Worm (Caenorhabditis elegans) whole organism, mixed stage, embryonic: ENCODE results near the gene rike-1.

Experiments used
- M03D4.4 ChIP-seq: sonication (generic microtip); optimal IDR thresholded peaks from 2 replicates; lab custom pipeline; 2017; ENCODE audit warnings: mild to moderate bottlenecking, missing genetic modification characterization, missing compliant biosample characterization
- bed-3 ChIP-seq: fragments of 200-800 bp; sonication (Bioruptor generic); optimal IDR thresholded peaks from 3 replicates; lab custom pipeline; 2018; ENCODE audit warnings: mild to moderate bottlenecking, missing genetic modification characterization, moderate library complexity, missing compliant biosample characterization
- blmp-1 ChIP-seq: fragments of 150-350 bp; optimal IDR thresholded peaks from 2 replicates; lab custom pipeline; 2014; ENCODE audit warnings: missing biosample characterization, missing genetic modification characterization
- ceh-39 ChIP-seq: fragments of 150-350 bp; optimal IDR thresholded peaks from 2 replicates; lab custom pipeline; 2014; ENCODE audit warnings: missing biosample characterization, missing genetic modification characterization
- ceh-43 ChIP-seq: fragments of 200-800 bp; sonication (Bioruptor generic); optimal IDR thresholded peaks from 2 replicates; lab custom pipeline; 2018; ENCODE audit warnings: mild to moderate bottlenecking, missing genetic modification characterization, moderate library complexity, missing compliant biosample characterization
- ceh-83 ChIP-seq: fragments of 200-800 bp; sonication (Bioruptor generic); optimal IDR thresholded peaks from 2 replicates; lab custom pipeline; 2018; ENCODE audit warnings: mild to moderate bottlenecking, missing genetic modification characterization, missing compliant biosample characterization
- ces-1 ChIP-seq: fragments of 150-350 bp; optimal IDR thresholded peaks from 2 replicates; lab custom pipeline; 2014; ENCODE audit warnings: missing biosample characterization, missing genetic modification reagents, missing genetic modification characterization
- cnd-1 ChIP-seq: fragments of 200-800 bp; sonication (Bioruptor generic); optimal IDR thresholded peaks from 2 replicates; lab custom pipeline; 2018; ENCODE audit warnings: mild to moderate bottlenecking, missing genetic modification characterization, missing compliant biosample characterization
- drap-1 ChIP-seq: fragments of 200-800 bp; sonication (Bioruptor generic); optimal IDR thresholded peaks from 3 replicates; lab custom pipeline; 2018; ENCODE audit warnings: mild to moderate bottlenecking, missing genetic modification characterization, missing compliant biosample characterization
- elt-1 ChIP-seq: sonication (generic microtip); optimal IDR thresholded peaks from 2 replicates; lab custom pipeline; 2017; ENCODE audit warnings: missing genetic modification characterization, mild to moderate bottlenecking, missing compliant biosample characterization, antibody characterized with exemption, moderate library complexity, borderline replicate concordance; ENCODE audit not compliant: insufficient read depth
- elt-3 ChIP-seq: fragments of 150-350 bp; optimal IDR thresholded peaks from 2 replicates; lab custom pipeline; 2014; ENCODE audit warnings: missing biosample characterization, missing genetic modification characterization
- flh-1 ChIP-seq: fragments of 200-800 bp; sonication (Bioruptor generic); optimal IDR thresholded peaks from 2 replicates; lab custom pipeline; 2018; ENCODE audit warnings: mild to moderate bottlenecking, missing genetic modification characterization, moderate library complexity, missing compliant biosample characterization
- ham-2 ChIP-seq: fragments of 200-800 bp; sonication (Bioruptor generic); optimal IDR thresholded peaks from 2 replicates; lab custom pipeline; 2018; ENCODE audit warnings: mild to moderate bottlenecking, missing genetic modification characterization, missing compliant biosample characterization
- hlh-1 ChIP-seq: fragments of 150-350 bp; optimal IDR thresholded peaks from 2 replicates; lab custom pipeline; 2014; ENCODE audit warnings: missing biosample characterization, missing genetic modification reagents, missing genetic modification characterization
- lin-13 ChIP-seq: fragments of 150-350 bp; optimal IDR thresholded peaks from 2 replicates; lab custom pipeline; 2014; ENCODE audit warnings: missing biosample characterization, missing genetic modification characterization
- lin-32 ChIP-seq: fragments of 200-800 bp; sonication (Bioruptor generic); optimal IDR thresholded peaks from 2 replicates; lab custom pipeline; 2018; ENCODE audit warnings: mild to moderate bottlenecking, missing genetic modification characterization, missing compliant biosample characterization
- lsy-2 ChIP-seq: fragments of 150-350 bp; optimal IDR thresholded peaks from 2 replicates; lab custom pipeline; 2014; ENCODE audit warnings: missing biosample characterization, missing genetic modification characterization
- mab-5 ChIP-seq: fragments of 150-350 bp; optimal IDR thresholded peaks from 2 replicates; lab custom pipeline; 2014; ENCODE audit warnings: missing biosample characterization, missing genetic modification characterization
- mep-1 ChIP-seq: fragments of 150-350 bp; optimal IDR thresholded peaks from 2 replicates; lab custom pipeline; 2017; ENCODE audit warnings: missing biosample characterization, missing genetic modification reagents, missing genetic modification characterization, inconsistent platforms
- mls-2 ChIP-seq: sonication (generic microtip); optimal IDR thresholded peaks from 2 replicates; lab custom pipeline; 2016; ENCODE audit warnings: mild to moderate bottlenecking, missing genetic modification characterization, moderate library complexity, missing compliant biosample characterization
- nhr-12 ChIP-seq: fragments of 150-350 bp; optimal IDR thresholded peaks from 2 replicates; lab custom pipeline; 2014; ENCODE audit warnings: missing biosample characterization, missing genetic modification characterization
- nhr-2 ChIP-seq: fragments of 150-350 bp; optimal IDR thresholded peaks from 2 replicates; lab custom pipeline; 2014; ENCODE audit warnings: missing biosample characterization, missing genetic modification characterization
- nhr-237 ChIP-seq: fragments of 150-350 bp; optimal IDR thresholded peaks from 2 replicates; lab custom pipeline; 2014; ENCODE audit warnings: missing biosample characterization, missing genetic modification characterization
- nhr-76 ChIP-seq: sonication (generic microtip); optimal IDR thresholded peaks from 2 replicates; lab custom pipeline; 2017; ENCODE audit warnings: missing biosample characterization, missing genetic modification characterization
- pha-4 ChIP-seq: fragments of 150-350 bp; optimal IDR thresholded peaks from 2 replicates; lab custom pipeline; 2018; ENCODE audit warnings: missing biosample characterization, missing genetic modification reagents, missing genetic modification characterization
- sem-2 ChIP-seq: fragments of 200-800 bp; sonication (Bioruptor generic); optimal IDR thresholded peaks from 2 replicates; lab custom pipeline; 2018; ENCODE audit warnings: mild to moderate bottlenecking, missing genetic modification characterization, missing compliant biosample characterization
- snpc-4 ChIP-seq: fragments of 150-350 bp; optimal IDR thresholded peaks from 2 replicates; lab custom pipeline; 2014; ENCODE audit warnings: missing biosample characterization, missing genetic modification characterization
- sptf-1 ChIP-seq: sonication (generic microtip); optimal IDR thresholded peaks from 2 replicates; lab custom pipeline; 2017; ENCODE audit warnings: mild to moderate bottlenecking, missing genetic modification characterization, moderate library complexity, missing compliant biosample characterization
- unc-120 ChIP-seq: sonication (generic microtip); optimal IDR thresholded peaks from 2 replicates; lab custom pipeline; 2017; ENCODE audit warnings: missing genetic modification characterization, missing compliant biosample characterization; ENCODE audit not compliant: poor library complexity, severe bottlenecking
- unc-39 ChIP-seq: fragments of 150-350 bp; optimal IDR thresholded peaks from 2 replicates; lab custom pipeline; 2014; ENCODE audit warnings: missing biosample characterization, missing genetic modification characterization
- unc-62 ChIP-seq: fragments of 150-350 bp; optimal IDR thresholded peaks from 2 replicates; lab custom pipeline; 2014; ENCODE audit warnings: missing biosample characterization, missing genetic modification reagents, missing genetic modification characterization

rike-1 gene

DNA sequence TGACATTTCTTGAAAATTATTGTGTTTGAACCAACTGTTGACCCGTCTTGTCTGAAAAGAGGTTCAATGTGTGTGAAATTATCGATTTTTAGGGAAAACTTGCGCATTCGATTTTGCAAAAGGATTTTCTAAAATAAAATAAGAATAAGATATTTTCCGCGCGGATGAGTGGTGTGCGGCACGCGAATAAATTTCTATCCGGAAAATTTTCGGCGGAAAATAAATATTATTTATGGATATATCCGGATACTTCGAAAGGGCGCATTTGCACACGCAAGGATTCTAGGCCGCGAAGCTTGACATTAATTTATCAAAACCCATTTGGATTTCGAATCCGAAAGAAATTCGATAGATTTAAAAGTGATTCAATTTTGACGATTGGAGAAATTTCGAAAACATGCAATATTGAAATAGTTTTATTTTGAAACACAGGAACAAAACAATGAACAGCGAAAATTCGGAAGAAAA is at the start of gene rike-1:
rike-1 (minus strand) TSS at position 51 of the 468 bp plus-strand sequence.
- TF ChIP-seq nhr-2, result peak; percentile 8
- TF ChIP-seq ceh-39 (tag; lab: Kevin White, UChicago), result peak; percentile 41
- TF ChIP-seq lin-13 (tag; lab: Kevin White, UChicago), result no peak
- no peak for TF ChIP-seq blmp-1 (tag; lab: Kevin White, UChicago)
- no peak for TF ChIP-seq mab-5
- no peak for TF ChIP-seq unc-62 (GFP tag; lab: Kevin White, UChicago)
- TF ChIP-seq unc-120 (tag; lab: Kevin White, UChicago), result peak; percentile 22
- peak; percentile 57 for TF ChIP-seq mep-1 (tag; lab: Kevin White, UChicago)
- TF ChIP-seq ces-1 (GFP tag; lab: Kevin White, UChicago), result peak; percentile 62
- TF ChIP-seq flh-1, result no peak
- TF ChIP-seq nhr-12 (tag; lab: Kevin White, UChicago), result no peak
- TF ChIP-seq unc-39, result no peak
- TF ChIP-seq sem-2 (GFP tag; lab: Kevin White, UChicago), result no peak

DNA sequence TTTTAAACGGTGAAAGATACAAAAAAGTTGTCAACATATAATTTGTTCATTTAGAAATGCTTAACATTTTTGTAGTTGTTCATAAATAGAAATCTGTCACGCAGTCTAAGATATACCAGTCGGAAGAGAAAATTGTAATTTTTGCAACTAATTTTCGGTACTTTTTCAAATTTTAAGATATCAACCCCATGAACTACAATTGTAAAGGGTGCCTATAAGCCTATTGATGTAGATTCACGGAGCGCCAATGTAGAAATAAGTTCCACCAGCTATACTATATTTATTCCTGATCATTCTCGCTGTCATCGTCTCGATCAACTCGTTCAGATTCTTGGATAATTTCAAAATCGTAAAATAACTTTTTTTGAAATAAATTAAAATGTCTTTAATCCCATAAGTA is 49.3 kb upstream of the rike-1 start:
- no peak for TF ChIP-seq ceh-43 (GFP tag; lab: Kevin White, UChicago)
- TF ChIP-seq blmp-1 (tag; lab: Kevin White, UChicago), result no peak
- no peak for TF ChIP-seq elt-1 (tag; lab: Kevin White, UChicago)
- no peak for TF ChIP-seq unc-120 (tag; lab: Kevin White, UChicago)
- TF ChIP-seq lin-13 (tag; lab: Kevin White, UChicago), result no peak
- no peak for TF ChIP-seq mls-2 (tag; lab: Kevin White, UChicago)

DNA sequence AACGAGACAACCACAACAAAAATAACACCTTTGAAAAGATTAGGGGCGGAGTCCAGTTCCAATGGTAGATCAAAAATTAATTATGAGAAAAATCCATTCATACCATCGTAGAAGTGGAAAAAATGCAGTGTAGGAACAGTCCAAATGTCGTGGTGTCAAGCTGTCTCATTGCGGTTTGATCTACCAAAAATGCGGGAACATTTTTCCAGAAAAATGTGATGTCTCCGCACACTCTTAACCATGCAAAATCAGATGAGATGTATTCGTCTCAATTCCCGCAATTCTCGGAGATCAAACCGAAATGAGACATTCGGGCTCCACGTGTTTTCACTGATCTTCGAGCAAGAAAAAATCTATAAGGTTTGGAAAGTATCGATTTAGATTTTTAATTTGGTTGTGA is 48.4 kb upstream of the rike-1 start:
- TF ChIP-seq pha-4 (no peak), cnd-1 (tag; lab: Kevin White, UChicago) (no peak), snpc-4 (tag; lab: Kevin White, UChicago) (no peak), ceh-39 (tag; lab: Kevin White, UChicago) (no peak), lsy-2 (no peak), ceh-43 (GFP tag; lab: Kevin White, UChicago) (no peak), mls-2 (tag; lab: Kevin White, UChicago) (no peak), flh-1 (no peak), unc-62 (GFP tag; lab: Kevin White, UChicago) (no peak), unc-120 (tag; lab: Kevin White, UChicago) (no peak), mep-1 (tag; lab: Kevin White, UChicago) (no peak)
- TF ChIP-seq, all 35 proteins: peak for 0

DNA sequence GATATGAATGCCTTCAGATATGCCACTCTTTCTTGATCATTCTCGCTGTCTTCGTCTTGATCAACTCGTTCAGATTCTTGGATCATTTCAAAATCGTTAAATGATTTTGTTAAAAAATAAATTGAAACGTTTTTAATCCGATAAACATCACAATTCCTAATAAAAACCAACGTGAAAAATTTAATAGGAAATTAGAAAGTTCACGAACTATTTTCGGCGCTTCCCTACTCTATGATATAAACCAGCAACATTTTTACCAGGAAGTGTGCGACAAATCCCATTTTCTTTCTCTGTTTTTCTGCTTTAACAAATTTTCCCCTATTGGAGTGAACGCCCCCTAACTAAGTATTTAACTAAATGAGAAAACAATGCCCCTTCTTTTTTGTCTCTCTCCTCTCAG is 39.7 kb upstream of the rike-1 start, which contains the start of gene Y40H4A.2:
Y40H4A.2 (minus strand) TSS at position 101 of the 400 bp plus-strand sequence.
- no peak for TF ChIP-seq mls-2 (tag; lab: Kevin White, UChicago)
- no peak for TF ChIP-seq sem-2 (GFP tag; lab: Kevin White, UChicago)
- no peak for TF ChIP-seq nhr-12 (tag; lab: Kevin White, UChicago)
- no peak for TF ChIP-seq lin-13 (tag; lab: Kevin White, UChicago)
- no peak for TF ChIP-seq ham-2
- no peak for TF ChIP-seq lsy-2
- no peak for TF ChIP-seq drap-1 (GFP tag; lab: Kevin White, UChicago)
- TF ChIP-seq ceh-43 (GFP tag; lab: Kevin White, UChicago), result no peak
- TF ChIP-seq cnd-1 (tag; lab: Kevin White, UChicago), result no peak
- no peak for TF ChIP-seq mab-5
- no peak for TF ChIP-seq elt-3 (tag; lab: Kevin White, UChicago)
- TF ChIP-seq nhr-2, result no peak
- TF ChIP-seq ceh-83 (GFP tag; lab: Kevin White, UChicago), result no peak
- TF ChIP-seq lin-32 (GFP tag; lab: Kevin White, UChicago), result no peak
- TF ChIP-seq M03D4.4 (tag; lab: Kevin White, UChicago), result no peak
- no peak for TF ChIP-seq bed-3 (GFP tag; lab: Kevin White, UChicago)

DNA sequence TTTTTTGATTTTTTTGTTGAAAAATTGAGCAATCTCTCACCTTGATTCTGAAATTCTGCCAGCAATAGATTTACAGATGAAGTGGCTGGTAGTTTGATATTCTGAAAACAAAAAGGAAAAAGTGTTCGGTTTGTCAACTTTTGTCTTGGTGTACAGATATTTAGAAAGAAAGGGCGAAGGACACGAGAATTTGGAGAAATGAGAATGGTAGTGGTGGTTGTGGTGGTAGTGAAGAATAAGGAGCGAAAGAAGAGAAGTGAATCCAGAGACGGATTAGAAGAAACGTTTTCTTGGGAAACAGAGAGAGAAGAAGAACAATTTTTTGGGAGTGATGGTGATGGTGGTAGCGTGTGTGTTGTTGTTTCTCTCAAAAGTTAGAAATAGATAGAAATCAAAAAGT is 34.0 kb upstream of the rike-1 start, which contains the start of gene gar-3:
gar-3 (minus strand) TSS at position 101 of the 400 bp plus-strand sequence.
- no peak for TF ChIP-seq elt-1 (tag; lab: Kevin White, UChicago)
- no peak for TF ChIP-seq nhr-237 (tag; lab: Kevin White, UChicago)
- TF ChIP-seq nhr-2, result no peak
- TF ChIP-seq ces-1 (GFP tag; lab: Kevin White, UChicago), result no peak
- no peak for TF ChIP-seq lin-13 (tag; lab: Kevin White, UChicago)
- no peak for TF ChIP-seq blmp-1 (tag; lab: Kevin White, UChicago)
- no peak for TF ChIP-seq M03D4.4 (tag; lab: Kevin White, UChicago)
- no peak for TF ChIP-seq lsy-2
- no peak for TF ChIP-seq ham-2
- no peak for TF ChIP-seq hlh-1 (tag; lab: Kevin White, UChicago)
- TF ChIP-seq sptf-1 (tag; lab: Kevin White, UChicago), result no peak
- no peak for TF ChIP-seq nhr-76 (tag; lab: Kevin White, UChicago)
- no peak for TF ChIP-seq ceh-39 (tag; lab: Kevin White, UChicago)
- TF ChIP-seq nhr-12 (tag; lab: Kevin White, UChicago), result no peak
- TF ChIP-seq elt-3 (tag; lab: Kevin White, UChicago), result no peak
- TF ChIP-seq snpc-4 (tag; lab: Kevin White, UChicago), result no peak
